Worm (Caenorhabditis elegans) whole organism, mixed stage, embryonic: ENCODE results near the gene Y116A8C.44.

Experiments used
- lin-13 ChIP-seq: fragments of 150-350 bp; optimal IDR thresholded peaks from 2 replicates; lab custom pipeline; 2014; ENCODE audit warnings: missing biosample characterization, missing genetic modification characterization
- mab-5 ChIP-seq: fragments of 150-350 bp; optimal IDR thresholded peaks from 2 replicates; lab custom pipeline; 2014; ENCODE audit warnings: missing biosample characterization, missing genetic modification characterization
- pha-4 ChIP-seq: fragments of 150-350 bp; optimal IDR thresholded peaks from 2 replicates; lab custom pipeline; 2018; ENCODE audit warnings: missing biosample characterization, missing genetic modification reagents, missing genetic modification characterization
- snpc-4 ChIP-seq: fragments of 150-350 bp; optimal IDR thresholded peaks from 2 replicates; lab custom pipeline; 2014; ENCODE audit warnings: missing biosample characterization, missing genetic modification characterization
- unc-39 ChIP-seq: fragments of 150-350 bp; optimal IDR thresholded peaks from 2 replicates; lab custom pipeline; 2014; ENCODE audit warnings: missing biosample characterization, missing genetic modification characterization
- unc-62 ChIP-seq: fragments of 150-350 bp; optimal IDR thresholded peaks from 2 replicates; lab custom pipeline; 2014; ENCODE audit warnings: missing biosample characterization, missing genetic modification reagents, missing genetic modification characterization

ce11 chrIV:17030494-17030893, 27.4 kb downstream of the Y116A8C.44 start, which contains the start of gene nhr-229:
- TF ChIP-seq lin-13 (tag; lab: Kevin White, UChicago) (no peak), snpc-4 (tag; lab: Kevin White, UChicago) (no peak), pha-4 (tag; lab: Kevin White, UChicago) (no peak), unc-39 (tag; lab: Kevin White, UChicago) (no peak), mab-5 (tag; lab: Kevin White, UChicago) (no peak), unc-62 (GFP tag; lab: Kevin White, UChicago) (no peak)
